Fruit fly (Drosophila melanogaster) whole organism, embryonic: ENCODE measurements around the gene CG2961.

ENCODE experiments used
- Bgb ChIP-seq: fragments of 200-800 bp; sonication (Bioruptor generic); IDR thresholded peaks from 2 replicates; pipeline ENCODE4 v1.3.6; 2022; ENCODE audit warnings: missing biosample characterization, missing genetic modification characterization; ENCODE audit not compliant: partially characterized antibody
- CG10431 ChIP-seq: fragments of 200-800 bp; sonication (Bioruptor generic); optimal IDR thresholded peaks from 3 replicates; lab custom pipeline; 2018; ENCODE audit warnings: missing biosample characterization, mild to moderate bottlenecking, missing genetic modification characterization
- CG12071 ChIP-seq: fragments of 200-800 bp; sonication (Bioruptor generic); optimal IDR thresholded peaks from 3 replicates; lab custom pipeline; 2018; ENCODE audit warnings: missing biosample characterization, mild to moderate bottlenecking, missing genetic modification characterization
- CG14860 ChIP-seq: fragments of 200-800 bp; sonication (Bioruptor generic); IDR thresholded peaks from 3 replicates; pipeline ENCODE4 v1.3.6; 2022; ENCODE audit warnings: missing biosample characterization, missing genetic modification characterization; ENCODE audit not compliant: partially characterized antibody
- CG17385 ChIP-seq: fragments of 200-800 bp; sonication (Bioruptor generic); optimal IDR thresholded peaks from 3 replicates; lab custom pipeline; 2018; ENCODE audit warnings: missing biosample characterization, mild to moderate bottlenecking, missing genetic modification characterization
- CG17912 ChIP-seq: fragments of 200-800 bp; sonication (Bioruptor generic); optimal IDR thresholded peaks from 2 replicates; lab custom pipeline; 2018; ENCODE audit warnings: missing biosample characterization, mild to moderate bottlenecking, missing genetic modification characterization
- CG2116 ChIP-seq: fragments of 200-800 bp; sonication (Bioruptor generic); optimal IDR thresholded peaks from 3 replicates; lab custom pipeline; 2018; ENCODE audit warnings: missing biosample characterization, mild to moderate bottlenecking, missing genetic modification characterization
- CG33213 ChIP-seq: fragments of 200-800 bp; sonication (Bioruptor generic); optimal IDR thresholded peaks from 3 replicates; lab custom pipeline; 2016; ENCODE audit warnings: missing biosample characterization, missing genetic modification characterization
- CG3838 ChIP-seq: fragments of 200-800 bp; sonication (Bioruptor generic); optimal IDR thresholded peaks from 3 replicates; lab custom pipeline; 2016; ENCODE audit warnings: missing biosample characterization, missing genetic modification characterization
- CG42726 ChIP-seq: fragments of 200-800 bp; sonication (Bioruptor generic); IDR thresholded peaks from 2 replicates; pipeline ENCODE4 v1.3.6; 2022; ENCODE audit warnings: missing biosample characterization, missing genetic modification characterization; ENCODE audit not compliant: partially characterized antibody
- CG4404 ChIP-seq: fragments of 200-800 bp; sonication (Bioruptor generic); IDR thresholded peaks from 2 replicates; pipeline ENCODE4 v1.3.6; 2022; ENCODE audit warnings: missing biosample characterization, missing genetic modification characterization
- CG6854 ChIP-seq: fragments of 200-800 bp; sonication (Bioruptor generic); optimal IDR thresholded peaks from 3 replicates; lab custom pipeline; 2017; ENCODE audit warnings: missing biosample characterization, mild to moderate bottlenecking, missing genetic modification characterization
- CG7372 ChIP-seq: fragments of 200-800 bp; sonication (Bioruptor generic); IDR thresholded peaks from 2 replicates; pipeline ENCODE4 v1.3.6; 2022; ENCODE audit warnings: missing biosample characterization, missing genetic modification characterization
- CG7786 ChIP-seq: fragments of 200-800 bp; sonication (Bioruptor generic); optimal IDR thresholded peaks from 2 replicates; lab custom pipeline; 2016; ENCODE audit warnings: missing biosample characterization, missing genetic modification characterization
- CG7963 ChIP-seq: fragments of 200-800 bp; sonication (Bioruptor generic); IDR thresholded peaks from 3 replicates; pipeline ENCODE4 v1.3.6; 2022; ENCODE audit warnings: missing biosample characterization, missing genetic modification characterization; ENCODE audit not compliant: partially characterized antibody
- CTCF ChIP-seq: fragments of 200-800 bp; sonication (Bioruptor generic); optimal IDR thresholded peaks from 2 replicates; lab custom pipeline; 2017; ENCODE audit warnings: missing biosample characterization, mild to moderate bottlenecking, missing genetic modification characterization, moderate library complexity
- CoRest ChIP-seq: fragments of 200-800 bp; sonication (Bioruptor generic); optimal IDR thresholded peaks from 3 replicates; lab custom pipeline; 2018; ENCODE audit warnings: missing biosample characterization, mild to moderate bottlenecking, missing genetic modification characterization, moderate library complexity
- D19B ChIP-seq: fragments of 200-800 bp; sonication (Bioruptor generic); optimal IDR thresholded peaks from 2 replicates; lab custom pipeline; 2017; ENCODE audit warnings: missing biosample characterization, mild to moderate bottlenecking, missing genetic modification characterization
- Ets65A ChIP-seq: fragments of 200-800 bp; sonication (Bioruptor generic); peaks from one replicate; lab custom pipeline; 2016; ENCODE audit warnings: missing biosample characterization, missing genetic modification characterization
- Opbp ChIP-seq: fragments of 200-800 bp; sonication (Bioruptor generic); IDR thresholded peaks from 3 replicates; pipeline ENCODE4 v1.3.6; 2022; ENCODE audit warnings: missing biosample characterization, missing genetic modification characterization; ENCODE audit not compliant: partially characterized antibody
- Ptx1 ChIP-seq: fragments of 200-800 bp; sonication (Bioruptor generic); IDR thresholded peaks from 2 replicates; pipeline ENCODE4 v1.3.6; 2022; ENCODE audit warnings: missing biosample characterization, missing genetic modification characterization
- Ravus ChIP-seq: fragments of 200-800 bp; sonication (Bioruptor generic); IDR thresholded peaks from 2 replicates; pipeline ENCODE4 v1.3.6; 2022; ENCODE audit warnings: missing biosample characterization, missing genetic modification characterization
- Taf1 ChIP-seq: fragments of 200-800 bp; sonication (Bioruptor generic); IDR thresholded peaks from 2 replicates; pipeline ENCODE4 v1.3.6; 2022; ENCODE audit warnings: missing biosample characterization, missing genetic modification characterization
- Usf ChIP-seq: fragments of 200-800 bp; sonication (Bioruptor generic); optimal IDR thresholded peaks from 2 replicates; lab custom pipeline; 2017; ENCODE audit warnings: missing genotype, missing biosample characterization, missing genetic modification characterization
- ash1 ChIP-seq: fragments of 200-800 bp; sonication (Bioruptor generic); optimal IDR thresholded peaks from 2 replicates; lab custom pipeline; 2018; ENCODE audit warnings: missing biosample characterization, mild to moderate bottlenecking, missing genetic modification characterization
- chm ChIP-seq: fragments of 200-800 bp; sonication (Bioruptor generic); IDR thresholded peaks from 2 replicates; pipeline ENCODE4 v1.3.6; 2022; ENCODE audit warnings: missing biosample characterization, missing genetic modification characterization
- ci ChIP-seq: fragments of 200-800 bp; sonication (Bioruptor generic); IDR thresholded peaks from 3 replicates; pipeline ENCODE4 v1.3.6; 2022; ENCODE audit warnings: missing biosample characterization, missing genetic modification characterization
- dimm ChIP-seq: fragments of 200-800 bp; sonication (Bioruptor generic); IDR thresholded peaks from 2 replicates; pipeline ENCODE4 v1.3.6; 2022; ENCODE audit warnings: missing biosample characterization, missing genetic modification characterization
- disco-r ChIP-seq: fragments of 200-800 bp; sonication (Bioruptor generic); optimal IDR thresholded peaks from 2 replicates; lab custom pipeline; 2016; ENCODE audit warnings: missing biosample characterization, missing genetic modification characterization
- gem ChIP-seq: fragments of 200-800 bp; sonication (Bioruptor generic); optimal IDR thresholded peaks from 2 replicates; lab custom pipeline; 2019; ENCODE audit warnings: missing biosample characterization, mild to moderate bottlenecking, missing genetic modification characterization, moderate library complexity
- gfzf ChIP-seq: fragments of 200-800 bp; sonication (Bioruptor generic); optimal IDR thresholded peaks from 2 replicates; lab custom pipeline; 2016; ENCODE audit warnings: missing biosample characterization, mild to moderate bottlenecking, missing genetic modification characterization, moderate library complexity
- gro ChIP-seq: fragments of 200-800 bp; sonication (Bioruptor generic); optimal IDR thresholded peaks from 2 replicates; lab custom pipeline; 2016; ENCODE audit warnings: missing biosample characterization, missing genetic modification characterization
- her ChIP-seq: fragments of 200-800 bp; sonication (Bioruptor generic); optimal IDR thresholded peaks from 2 replicates; lab custom pipeline; 2016; ENCODE audit warnings: missing biosample characterization, missing genetic modification characterization
- jing ChIP-seq: fragments of 200-800 bp; sonication (Bioruptor generic); optimal IDR thresholded peaks from 2 replicates; lab custom pipeline; 2018; ENCODE audit warnings: missing biosample characterization, mild to moderate bottlenecking, missing genetic modification characterization
- peb ChIP-seq: fragments of 200-800 bp; sonication (Bioruptor generic); IDR thresholded peaks from 2 replicates; pipeline ENCODE4 v1.3.6; 2022; ENCODE audit warnings: missing biosample characterization, missing genetic modification characterization
- sens ChIP-seq: fragments of 200-800 bp; sonication (Bioruptor generic); peaks from one replicate; lab custom pipeline; 2016; ENCODE audit warnings: missing biosample characterization, missing genetic modification characterization
- sna ChIP-seq: fragments of 200-800 bp; sonication (Bioruptor generic); IDR thresholded peaks from 2 replicates; pipeline ENCODE4 v1.3.6; 2022; ENCODE audit warnings: missing biosample characterization, missing genetic modification characterization; ENCODE audit not compliant: partially characterized antibody
- stwl ChIP-seq: fragments of 200-800 bp; sonication (Bioruptor generic); optimal IDR thresholded peaks from 3 replicates; lab custom pipeline; 2018; ENCODE audit warnings: missing biosample characterization, mild to moderate bottlenecking, missing genetic modification characterization, moderate library complexity
- usp ChIP-seq: fragments of >200 bp; optimal IDR thresholded peaks from 2 replicates; lab custom pipeline; 2017; ENCODE audit warnings: missing biosample characterization, missing genetic modification characterization

The CG2961 gene

dm6 chrX:10259524-10259923 lies 26.6 kb upstream of the CG2961 start (continued):
- TF ChIP-seq dimm (GFP tag; lab: Robert Waterston, UW): no peak
- TF ChIP-seq Ptx1 (GFP tag; lab: Robert Waterston, UW): 0 out of 2 replicates have a peak, but pooled peaks have one; percentile 20
- peak; percentile 43 for TF ChIP-seq gem (tag; lab: Kevin White, UChicago)
- TF ChIP-seq CG12071 (GFP tag; lab: Kevin White, UChicago): no peak
- no peak for TF ChIP-seq CG17912 (GFP tag; lab: Kevin White, UChicago)
- TF ChIP-seq Ets65A: peak; percentile 52
- TF ChIP-seq gro (GFP tag; lab: Kevin White, UChicago): no peak
- no peak for TF ChIP-seq chm (GFP tag; lab: Robert Waterston, UW)
- TF ChIP-seq CG10431 (GFP tag; lab: Kevin White, UChicago): no peak
- TF ChIP-seq usp (GFP tag; lab: Kevin White, UChicago): no peak
- TF ChIP-seq Ravus: no peak
- TF ChIP-seq her (GFP tag; lab: Kevin White, UChicago): no peak
- no peak for TF ChIP-seq peb (GFP tag; lab: Robert Waterston, UW)
- TF ChIP-seq D19B (GFP tag; lab: Kevin White, UChicago): no peak
- TF ChIP-seq sna (GFP tag; lab: Robert Waterston, UW): no peak
- no peak for TF ChIP-seq CG33213 (GFP tag; lab: Kevin White, UChicago)
- no peak for TF ChIP-seq CG7786 (GFP tag; lab: Kevin White, UChicago)
- TF ChIP-seq, all 482 proteins: peak for 18

- peak; percentile 52 for TF ChIP-seq stwl (tag; lab: Kevin White, UChicago)
- peak; percentile 23 for TF ChIP-seq gfzf (GFP tag; lab: Kevin White, UChicago)
- TF ChIP-seq disco-r (GFP tag; lab: Kevin White, UChicago): no peak
- peak; percentile 56 for TF ChIP-seq CG2116 (GFP tag; lab: Kevin White, UChicago)
- TF ChIP-seq Taf1: no peak
Measured at dm6 chrX:10256228-10256627, 23.3 kb upstream of the CG2961 start.

dm6 chrX:10252745-10253144 lies 19.9 kb upstream of the CG2961 start:
- TF ChIP-seq Usf: no peak
- peak; percentile 31; the same call in 1 of the 3 replicates for TF ChIP-seq Opbp (GFP tag; lab: Robert Waterston, UW)
- TF ChIP-seq CG7963 (GFP tag; lab: Robert Waterston, UW): 0 out of 3 replicates have a peak, but pooled peaks have one; percentile 25
- peak; percentile 72 for TF ChIP-seq CG7372
- TF ChIP-seq CG6854 (GFP tag; lab: Kevin White, UChicago): no peak
- TF ChIP-seq ci: 0 out of 3 replicates have a peak, but pooled peaks have one; percentile 32
- no peak for TF ChIP-seq CG4404
- TF ChIP-seq Bgb: peak; percentile 39
- TF ChIP-seq CTCF (GFP tag; lab: Kevin White, UChicago): peak; percentile 89
- TF ChIP-seq Ets65A: peak; percentile 24
- 0 out of 3 replicates have a peak, but pooled peaks have one; percentile 11 for TF ChIP-seq CG14860 (GFP tag; lab: Robert Waterston, UW)
- TF ChIP-seq jing (GFP tag; lab: Kevin White, UChicago): no peak
- peak; percentile 36 for TF ChIP-seq sens
- peak; percentile 32; the same call in 1 of the 2 replicates for TF ChIP-seq CG42726 (GFP tag; lab: Robert Waterston, UW)
- TF ChIP-seq CoRest (tag; lab: Kevin White, UChicago): peak; percentile 12
- TF ChIP-seq CG3838 (GFP tag; lab: Kevin White, UChicago): no peak
- no peak for TF ChIP-seq ash1
- no peak for TF ChIP-seq CG17385
